Fruit fly (Drosophila melanogaster) whole organism, embryonic: ENCODE measurements around the gene MsrA.
A peak's percentile ranks its signal among the peaks of the same experiment; 100 is the strongest.

Experiments used
- Abd-B ChIP-seq: fragments of 200-800 bp; sonication (Bioruptor generic); optimal IDR thresholded peaks from 2 replicates; lab custom pipeline; 2018; ENCODE audit warnings: missing biosample characterization, mild to moderate bottlenecking, missing genetic modification characterization, moderate library complexity
- BtbVII ChIP-seq: fragments of 200-800 bp; sonication (Bioruptor generic); optimal IDR thresholded peaks from 3 replicates; lab custom pipeline; 2017; ENCODE audit warnings: missing biosample characterization, mild to moderate bottlenecking, missing genetic modification characterization
- CG10543 ChIP-seq: fragments of 200-800 bp; sonication (Bioruptor generic); optimal IDR thresholded peaks from 3 replicates; lab custom pipeline; 2017; ENCODE audit warnings: missing biosample characterization, mild to moderate bottlenecking, missing genetic modification characterization, moderate library complexity
- CG11456 ChIP-seq: fragments of 200-800 bp; sonication (Bioruptor generic); IDR thresholded peaks from 3 replicates; pipeline ENCODE4 v1.3.6; 2022; ENCODE audit warnings: missing biosample characterization, missing genetic modification characterization
- CG11723 ChIP-seq: fragments of 200-800 bp; sonication (Bioruptor generic); optimal IDR thresholded peaks from 2 replicates; lab custom pipeline; 2017; ENCODE audit warnings: missing biosample characterization, mild to moderate bottlenecking, missing genetic modification characterization
- CG12155 ChIP-seq: fragments of 200-800 bp; sonication (Bioruptor generic); optimal IDR thresholded peaks from 3 replicates; lab custom pipeline; 2016; ENCODE audit warnings: missing biosample characterization, missing genetic modification characterization
- CG12659 ChIP-seq: fragments of 200-800 bp; sonication (Bioruptor generic); optimal IDR thresholded peaks from 3 replicates; lab custom pipeline; 2017; ENCODE audit warnings: mild to moderate bottlenecking, missing biosample characterization, missing genetic modification reagents, missing genetic modification characterization
- CG12769 ChIP-seq: fragments of 200-800 bp; sonication (Bioruptor generic); optimal IDR thresholded peaks from 2 replicates; lab custom pipeline; 2019; ENCODE audit warnings: missing biosample characterization, mild to moderate bottlenecking, missing genetic modification characterization, moderate library complexity
- CG13287 ChIP-seq: fragments of 200-800 bp; sonication (Bioruptor generic); IDR thresholded peaks from 2 replicates; pipeline ENCODE4 v1.3.6; 2022; ENCODE audit warnings: missing biosample characterization, missing genetic modification characterization; ENCODE audit not compliant: partially characterized antibody
- CG14710 ChIP-seq: fragments of 200-800 bp; sonication (Bioruptor generic); optimal IDR thresholded peaks from 3 replicates; lab custom pipeline; 2019; ENCODE audit warnings: missing biosample characterization, mild to moderate bottlenecking, missing genetic modification characterization, moderate library complexity
- CG15514 ChIP-seq: fragments of 200-800 bp; sonication (Bioruptor generic); optimal IDR thresholded peaks from 3 replicates; lab custom pipeline; 2017; ENCODE audit warnings: missing biosample characterization, missing genetic modification characterization, mild to moderate bottlenecking, moderate library complexity, missing genetic modification reagents
- CG1603 ChIP-seq: fragments of 200-800 bp; sonication (Bioruptor generic); optimal IDR thresholded peaks from 2 replicates; lab custom pipeline; 2019; ENCODE audit warnings: missing biosample characterization, mild to moderate bottlenecking, missing genetic modification characterization, moderate library complexity
- CG16863 ChIP-seq: fragments of 200-800 bp; sonication (Bioruptor generic); optimal IDR thresholded peaks from 3 replicates; lab custom pipeline; 2016; ENCODE audit warnings: missing biosample characterization, missing genetic modification characterization
- CG2678 ChIP-seq: fragments of 200-800 bp; sonication (Bioruptor generic); optimal IDR thresholded peaks from 3 replicates; lab custom pipeline; 2019; ENCODE audit warnings: missing biosample characterization, mild to moderate bottlenecking, missing genetic modification characterization, moderate library complexity
- CG2712 ChIP-seq: fragments of 200-800 bp; optimal IDR thresholded peaks from 3 replicates; lab custom pipeline; 2019; ENCODE audit warnings: missing biosample characterization, mild to moderate bottlenecking, missing genetic modification characterization, moderate library complexity
- CG2889 ChIP-seq: fragments of 200-800 bp; sonication (Bioruptor generic); IDR thresholded peaks from 3 replicates; pipeline ENCODE4 v1.3.6; 2022; ENCODE audit warnings: missing biosample characterization, missing genetic modification characterization
- CG34224 ChIP-seq: fragments of 200-800 bp; sonication (Bioruptor generic); IDR thresholded peaks from 3 replicates; pipeline ENCODE4 v1.3.6; 2022; ENCODE audit warnings: missing biosample characterization, missing genetic modification characterization; ENCODE audit not compliant: partially characterized antibody
- CG34376 ChIP-seq: fragments of 200-800 bp; sonication (Bioruptor generic); optimal IDR thresholded peaks from 2 replicates; lab custom pipeline; 2018; ENCODE audit warnings: missing biosample characterization, mild to moderate bottlenecking, missing genetic modification characterization
- CG3847 ChIP-seq: fragments of 200-800 bp; sonication (Bioruptor generic); IDR thresholded peaks from 2 replicates; pipeline ENCODE4 v1.3.6; 2022; ENCODE audit warnings: missing biosample characterization, missing genetic modification characterization
- CG8478 ChIP-seq: fragments of >200 bp; optimal IDR thresholded peaks from 2 replicates; lab custom pipeline; 2018
- Doc2 ChIP-seq: fragments of 200-800 bp; sonication (Bioruptor generic); IDR thresholded peaks from 2 replicates; pipeline ENCODE4 v1.3.6; 2022; ENCODE audit warnings: missing biosample characterization, missing genetic modification characterization
- Drgx ChIP-seq: fragments of 200-800 bp; sonication (Bioruptor generic); IDR thresholded peaks from 2 replicates; pipeline ENCODE4 v1.3.6; 2022; ENCODE audit warnings: missing biosample characterization, missing genetic modification characterization
- E2f2 ChIP-seq: fragments of 200-800 bp; sonication (Bioruptor generic); IDR thresholded peaks from 2 replicates; pipeline ENCODE4 v1.3.6; 2022; ENCODE audit warnings: missing biosample characterization, missing genetic modification characterization
- Ets97D ChIP-seq: fragments of 200-800 bp; sonication (Bioruptor generic); optimal IDR thresholded peaks from 3 replicates; lab custom pipeline; 2016; ENCODE audit warnings: missing biosample characterization, missing genetic modification characterization
- HmgD ChIP-seq: fragments of 200-800 bp; sonication (Bioruptor generic); optimal IDR thresholded peaks from 3 replicates; lab custom pipeline; 2016; ENCODE audit warnings: missing biosample characterization, missing genetic modification characterization
- NFAT ChIP-seq: fragments of 200-800 bp; sonication (Bioruptor generic); IDR thresholded peaks from 2 replicates; pipeline ENCODE4 v1.3.6; 2022; ENCODE audit warnings: missing biosample characterization, missing genetic modification characterization
- Xbp1 ChIP-seq: fragments of 200-800 bp; sonication (Bioruptor generic); optimal IDR thresholded peaks from 3 replicates; lab custom pipeline; 2016; ENCODE audit warnings: missing biosample characterization, mild to moderate bottlenecking, missing genetic modification characterization
- Xrp1 ChIP-seq: fragments of 200-800 bp; sonication (Bioruptor generic); IDR thresholded peaks from 2 replicates; pipeline ENCODE4 v1.3.6; 2022; ENCODE audit warnings: missing biosample characterization, missing genetic modification characterization
- al ChIP-seq: fragments of 200-800 bp; sonication (Bioruptor generic); IDR thresholded peaks from 2 replicates; pipeline ENCODE4 v1.3.6; 2022; ENCODE audit warnings: missing biosample characterization, missing genetic modification characterization
- amos ChIP-seq: fragments of 200-800 bp; sonication (Bioruptor generic); IDR thresholded peaks from 2 replicates; pipeline ENCODE4 v1.3.6; 2022; ENCODE audit warnings: missing biosample characterization, missing genetic modification characterization; ENCODE audit not compliant: partially characterized antibody
- bigmax ChIP-seq: fragments of 200-800 bp; sonication (Bioruptor generic); optimal IDR thresholded peaks from 2 replicates; lab custom pipeline; 2018; ENCODE audit warnings: missing biosample characterization, mild to moderate bottlenecking, missing genetic modification characterization
- caup ChIP-seq: fragments of 200-800 bp; sonication (Bioruptor generic); optimal IDR thresholded peaks from 3 replicates; lab custom pipeline; 2017; ENCODE audit warnings: missing biosample characterization, mild to moderate bottlenecking, missing genetic modification characterization, moderate library complexity; ENCODE audit not compliant: severe bottlenecking
- ci ChIP-seq: fragments of 200-800 bp; sonication (Bioruptor generic); IDR thresholded peaks from 3 replicates; pipeline ENCODE4 v1.3.6; 2022; ENCODE audit warnings: missing biosample characterization, missing genetic modification characterization
- jigr1 ChIP-seq: fragments of 200-800 bp; sonication (Bioruptor generic); IDR thresholded peaks from 3 replicates; pipeline ENCODE4 v1.3.6; 2022; ENCODE audit warnings: missing biosample characterization, missing genetic modification characterization
- knrl ChIP-seq: fragments of 200-800 bp; sonication (Bioruptor generic); IDR thresholded peaks from 3 replicates; pipeline ENCODE4 v1.3.6; 2022; ENCODE audit warnings: missing biosample characterization, missing genetic modification characterization; ENCODE audit not compliant: partially characterized antibody
- lmd ChIP-seq: fragments of 200-800 bp; sonication (Bioruptor generic); IDR thresholded peaks from 2 replicates; pipeline ENCODE4 v1.3.6; 2022; ENCODE audit warnings: missing biosample characterization, missing genetic modification characterization
- mirr ChIP-seq: fragments of 200-800 bp; sonication (Bioruptor generic); optimal IDR thresholded peaks from 3 replicates; lab custom pipeline; 2018; ENCODE audit warnings: missing biosample characterization, mild to moderate bottlenecking, missing genetic modification characterization
- mld ChIP-seq: fragments of 200-800 bp; sonication (Bioruptor generic); IDR thresholded peaks from 3 replicates; pipeline ENCODE4 v1.3.6; 2022; ENCODE audit warnings: missing biosample characterization, missing genetic modification characterization; ENCODE audit not compliant: partially characterized antibody
- peb ChIP-seq: fragments of 200-800 bp; sonication (Bioruptor generic); IDR thresholded peaks from 2 replicates; pipeline ENCODE4 v1.3.6; 2022; ENCODE audit warnings: missing biosample characterization, missing genetic modification characterization
- sd ChIP-seq: fragments of 200-800 bp; sonication (Bioruptor generic); optimal IDR thresholded peaks from 3 replicates; lab custom pipeline; 2018; ENCODE audit warnings: missing biosample characterization, mild to moderate bottlenecking, missing genetic modification characterization, moderate library complexity
- slp2 ChIP-seq: fragments of 200-800 bp; sonication (Bioruptor generic); optimal IDR thresholded peaks from 2 replicates; lab custom pipeline; 2016; ENCODE audit warnings: missing biosample characterization, missing genetic modification characterization
- sqz ChIP-seq: fragments of 200-800 bp; sonication (Bioruptor generic); optimal IDR thresholded peaks from 3 replicates; lab custom pipeline; 2018; ENCODE audit warnings: missing biosample characterization, mild to moderate bottlenecking, missing genetic modification characterization
- stwl ChIP-seq: fragments of 200-800 bp; sonication (Bioruptor generic); optimal IDR thresholded peaks from 3 replicates; lab custom pipeline; 2018; ENCODE audit warnings: missing biosample characterization, mild to moderate bottlenecking, missing genetic modification characterization, moderate library complexity
- tio ChIP-seq: fragments of 200-800 bp; sonication (Bioruptor generic); optimal IDR thresholded peaks from 2 replicates; lab custom pipeline; 2017; ENCODE audit warnings: missing biosample characterization, missing genetic modification characterization, inconsistent platforms
- tll ChIP-seq, 2 experiments: fragments of 200-800 bp in 1 of 2; fragments of >200 bp in 1 of 2; sonication (Bioruptor generic) in 1 of 2; optimal IDR thresholded peaks; 2 replicates each; lab custom pipeline; 2017 to 2019; ENCODE audit warnings: missing biosample characterization in 2 of 2, missing genetic modification characterization in 2 of 2, mild to moderate bottlenecking in 1 of 2, moderate library complexity in 1 of 2
- trem ChIP-seq: fragments of 200-800 bp; optimal IDR thresholded peaks from 3 replicates; lab custom pipeline; 2019; ENCODE audit warnings: missing biosample characterization, mild to moderate bottlenecking, missing genetic modification characterization, moderate library complexity
- unpg ChIP-seq: fragments of 200-800 bp; sonication (Bioruptor generic); optimal IDR thresholded peaks from 3 replicates; lab custom pipeline; 2018; ENCODE audit warnings: missing biosample characterization, mild to moderate bottlenecking, missing genetic modification characterization, moderate library complexity

MsrA gene

DNA sequence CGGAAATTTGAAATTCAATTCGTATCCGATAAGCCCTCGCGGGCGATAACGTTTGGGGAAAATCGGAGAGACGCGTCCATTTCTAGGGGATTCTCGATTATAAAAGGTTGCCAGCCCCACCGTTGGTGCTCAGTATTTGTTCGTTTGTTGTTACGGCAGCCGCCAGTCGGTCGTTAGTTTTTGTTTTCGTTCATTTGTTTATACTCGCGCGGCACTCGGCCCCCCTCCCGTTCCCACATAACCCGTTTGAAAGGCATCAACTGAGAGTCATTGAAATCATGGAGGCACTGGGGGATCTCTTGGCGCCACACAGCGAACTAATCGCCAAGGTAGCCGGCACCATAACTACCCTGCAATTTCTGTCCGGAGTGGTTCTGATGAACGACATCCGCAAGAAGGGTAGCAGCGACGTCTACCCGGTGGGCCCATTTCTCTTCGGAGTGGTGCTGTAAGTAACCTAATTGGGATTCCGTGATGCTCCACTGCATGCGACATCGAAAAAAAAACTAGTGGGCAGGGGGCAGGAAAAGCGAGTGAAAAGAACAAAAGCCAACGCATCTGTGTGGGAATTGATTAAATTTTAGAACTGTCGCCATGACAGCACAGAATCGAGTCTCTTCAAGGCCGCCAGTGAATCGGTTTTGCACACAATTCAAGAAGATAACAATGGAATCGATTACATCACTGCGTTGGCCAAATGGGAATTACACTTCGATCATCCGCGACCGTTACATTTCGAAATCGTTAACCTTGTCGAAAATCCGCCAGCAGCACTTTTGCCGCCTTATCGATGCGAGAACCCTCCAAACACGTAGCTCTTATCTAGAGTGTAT is 9.8 kb upstream of the MsrA start, which contains the start of gene CG7272 (continued):
- TF ChIP-seq CG1603 (peak; percentile 39), CG12659 (GFP tag; lab: Kevin White, UChicago) (peak; percentile 38), CG8478 (no peak), sd (tag; lab: Kevin White, UChicago) (peak; percentile 36), CG3847 (peak; percentile 40; the same call in 1 of the 2 replicates), CG2712 (peak; percentile 7), amos (GFP tag; lab: Robert Waterston, UW) (peak; percentile 54; the same call in 1 of the 2 replicates), CG14710 (peak; percentile 29), stwl (tag; lab: Kevin White, UChicago) (peak; percentile 17), tll (GFP tag; optimal IDR thresholded peaks at IDR 0.05; lab: Kevin White, UChicago) (no peak), CG11723 (GFP tag; lab: Kevin White, UChicago) (no peak), CG2678 (tag; lab: Kevin White, UChicago) (peak; percentile 24), E2f2 (GFP tag; lab: Robert Waterston, UW) (peak; percentile 97), CG11456 (GFP tag; lab: Robert Waterston, UW) (no peak), Xbp1 (GFP tag; lab: Kevin White, UChicago) (no peak), NFAT (GFP tag; lab: Robert Waterston, UW) (peak; percentile 64; the same call in 1 of the 2 replicates), CG2889 (no peak), tio (no peak), sqz (GFP tag; lab: Kevin White, UChicago) (peak; percentile 44), knrl (no peak), lmd (GFP tag; lab: Robert Waterston, UW) (peak; percentile 28; the same call in 1 of the 2 replicates), Abd-B (GFP tag; lab: Kevin White, UChicago) (no peak), CG13287 (GFP tag; lab: Robert Waterston, UW) (peak; percentile 66), bigmax (GFP tag; lab: Kevin White, UChicago) (peak; percentile 27), CG34376 (GFP tag; lab: Kevin White, UChicago) (peak; percentile 52), caup (GFP tag; lab: Kevin White, UChicago) (peak; percentile 38), BtbVII (GFP tag; lab: Kevin White, UChicago) (no peak), mld (GFP tag; lab: Robert Waterston, UW) (0 out of 3 replicates have a peak, but pooled peaks have one; percentile 17), Xrp1 (GFP tag; lab: Robert Waterston, UW) (peak; percentile 32; the same call in 1 of the 2 replicates), CG12155 (GFP tag; lab: Kevin White, UChicago) (no peak), CG10543 (GFP tag; lab: Kevin White, UChicago) (peak; percentile 82), slp2 (GFP tag; lab: Kevin White, UChicago) (no peak), Doc2 (GFP tag; lab: Robert Waterston, UW) (no peak), Drgx (peak; percentile 15; the same call in 1 of the 2 replicates), jigr1 (no peak), ci (GFP tag; lab: Robert Waterston, UW) (peak; percentile 30; the same call in 1 of the 3 replicates), trem (tag; lab: Kevin White, UChicago) (peak; percentile 97), CG34224 (GFP tag; lab: Robert Waterston, UW) (peak; percentile 42; the same call in 2 of the 3 replicates), HmgD (GFP tag; lab: Kevin White, UChicago) (no peak), unpg (GFP tag; lab: Kevin White, UChicago) (peak; percentile 7), CG15514 (GFP tag; lab: Kevin White, UChicago) (peak; percentile 78), peb (GFP tag; lab: Robert Waterston, UW) (no peak), CG12769 (peak; percentile 74), CG16863 (GFP tag; lab: Kevin White, UChicago) (no peak), al (GFP tag; lab: Robert Waterston, UW) (0 out of 2 replicates have a peak, but pooled peaks have one; percentile 13), Ets97D (GFP tag; lab: Kevin White, UChicago) (peak; percentile 18), mirr (GFP tag; lab: Kevin White, UChicago) (peak; percentile 65)
